Worm (Caenorhabditis elegans): Measurements from ENCODE around the gene ZK622.5.
A peak's percentile ranks its signal among the peaks of the same experiment; 100 is the strongest.

ZK622.5 gene

DNA sequence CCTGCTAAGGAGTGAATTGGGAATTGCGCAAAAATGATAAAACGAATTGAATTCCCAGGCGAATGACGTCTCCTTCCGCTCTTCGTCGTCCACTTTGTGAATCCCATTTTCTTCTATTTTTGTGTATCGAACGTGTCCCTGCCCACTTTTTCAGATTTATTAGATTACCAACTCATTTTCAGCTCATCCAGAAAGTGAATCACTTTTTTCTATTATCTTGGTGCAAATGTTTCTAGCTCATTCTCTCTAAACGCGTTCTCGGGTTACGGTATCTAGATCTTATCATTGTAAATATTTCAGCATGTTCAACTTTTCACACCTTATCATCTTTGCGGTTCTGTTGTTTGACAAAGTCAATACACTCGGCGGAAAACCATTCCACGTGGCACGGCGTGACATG, at the start of gene ZK622.5:
Gene ZK622.5, plus strand, starts transcription at position 301 of the 400 bp plus-strand sequence.
- TF ChIP-seq nhr-25 (tag; optimal IDR thresholded peaks at IDR 0.05) = no peak
- TF ChIP-seq nhr-21 (tag; optimal IDR thresholded peaks at IDR 0.05) = no peak
- TF ChIP-seq C34F6.9 (tag; optimal IDR thresholded peaks at IDR 0.05) = no peak
- no peak for TF ChIP-seq zag-1 (tag; optimal IDR thresholded peaks at IDR 0.05)
- TF ChIP-seq ZK546.5 (tag; optimal IDR thresholded peaks at IDR 0.05) = no peak
- no peak for TF ChIP-seq F13H6.1 (tag; optimal IDR thresholded peaks at IDR 0.05)
- no peak for TF ChIP-seq ztf-4 (tag; optimal IDR thresholded peaks at IDR 0.05)
- no peak for TF ChIP-seq nhr-237 (tag; optimal IDR thresholded peaks at IDR 0.05)
- no peak for TF ChIP-seq aly-2 (tag; optimal IDR thresholded peaks at IDR 0.05)
- no peak for TF ChIP-seq R02D3.7 (tag; optimal IDR thresholded peaks at IDR 0.05)
- TF ChIP-seq nhr-11 (tag; optimal IDR thresholded peaks at IDR 0.05) = no peak
- TF ChIP-seq unc-62 (GFP tag; optimal IDR thresholded peaks at IDR 0.05) = no peak
- TF ChIP-seq gmeb-1 (tag; optimal IDR thresholded peaks at IDR 0.05) = no peak
- no peak for TF ChIP-seq nhr-77 (tag; optimal IDR thresholded peaks at IDR 0.05)
- TF ChIP-seq nhr-23 (tag; optimal IDR thresholded peaks at IDR 0.05) = no peak
- no peak for TF ChIP-seq blmp-1 (tag; optimal IDR thresholded peaks at IDR 0.05; ENCODE audit: insufficient read depth)
- no peak for TF ChIP-seq lin-11 (tag; optimal IDR thresholded peaks at IDR 0.05)
- no peak for TF ChIP-seq unc-55 (GFP tag; optimal IDR thresholded peaks at IDR 0.05)
- TF ChIP-seq nhr-6 (tag; optimal IDR thresholded peaks at IDR 0.05) = no peak
- no peak for TF ChIP-seq mbf-1 (tag; optimal IDR thresholded peaks at IDR 0.05)

DNA sequence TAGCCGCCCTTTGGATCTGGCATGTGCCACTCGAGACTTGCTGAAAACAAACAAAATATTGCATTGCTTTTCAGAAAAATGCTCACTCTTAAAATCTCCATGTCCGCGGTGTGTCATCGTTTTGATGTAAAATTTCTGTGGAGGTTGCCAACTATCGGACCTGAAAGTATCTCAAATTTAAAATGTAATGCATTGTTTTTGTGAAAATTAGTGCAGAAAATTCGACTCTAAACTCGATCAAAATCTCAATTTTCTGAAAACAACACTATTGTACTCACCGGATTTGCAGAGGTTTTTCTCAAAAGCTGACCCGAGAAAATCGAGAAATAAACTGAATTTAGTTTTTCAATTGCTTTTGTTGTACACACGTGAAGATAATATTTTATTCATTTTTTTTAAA, 47.7 kb upstream of the ZK622.5 start, which contains the start of gene T16D1.1:
Gene T16D1.1, minus strand, starts transcription at position 101 of the 400 bp plus-strand sequence.
- TF ChIP-seq egl-27 (tag; optimal IDR thresholded peaks at IDR 0.05) (no peak), blmp-1 (tag; optimal IDR thresholded peaks at IDR 0.05; ENCODE audit: insufficient read depth) (no peak), ceh-16 (tag; optimal IDR thresholded peaks at IDR 0.05) (no peak), nhr-11 (tag; optimal IDR thresholded peaks at IDR 0.05) (no peak), ztf-1 (GFP tag; conservative IDR thresholded peaks at IDR 0.05) (no peak)

- TF ChIP-seq nhr-6 (tag; optimal IDR thresholded peaks at IDR 0.05) = no peak
- peak; percentile 0 for TF ChIP-seq crh-2 (tag; optimal IDR thresholded peaks at IDR 0.05)
- TF ChIP-seq zag-1 (tag; optimal IDR thresholded peaks at IDR 0.05) = no peak
- TF ChIP-seq alr-1 (tag; optimal IDR thresholded peaks at IDR 0.05) = no peak
- no peak for TF ChIP-seq dmd-4 (tag; optimal IDR thresholded peaks at IDR 0.05)
- peak; percentile 31 for TF ChIP-seq sma-3 (GFP tag; optimal IDR thresholded peaks at IDR 0.05)
- TF ChIP-seq nhr-25 (tag; optimal IDR thresholded peaks at IDR 0.05) = peak; percentile 61
- no peak for TF ChIP-seq F13H6.1 (tag; optimal IDR thresholded peaks at IDR 0.05)
- TF ChIP-seq sma-9 (GFP tag; optimal IDR thresholded peaks at IDR 0.05) = peak; percentile 66
- TF ChIP-seq sma-9 (tag; optimal IDR thresholded peaks at IDR 0.05) = no peak
- peak; percentile 44 for TF ChIP-seq nhr-21 (tag; optimal IDR thresholded peaks at IDR 0.05)
Observed at ce11 chrII:5246791-5247361, 42.4 kb upstream of the ZK622.5 start, which contains the start of gene ptr-6. Gene ptr-6, minus strand, starts transcription at chrII:5246837.

DNA sequence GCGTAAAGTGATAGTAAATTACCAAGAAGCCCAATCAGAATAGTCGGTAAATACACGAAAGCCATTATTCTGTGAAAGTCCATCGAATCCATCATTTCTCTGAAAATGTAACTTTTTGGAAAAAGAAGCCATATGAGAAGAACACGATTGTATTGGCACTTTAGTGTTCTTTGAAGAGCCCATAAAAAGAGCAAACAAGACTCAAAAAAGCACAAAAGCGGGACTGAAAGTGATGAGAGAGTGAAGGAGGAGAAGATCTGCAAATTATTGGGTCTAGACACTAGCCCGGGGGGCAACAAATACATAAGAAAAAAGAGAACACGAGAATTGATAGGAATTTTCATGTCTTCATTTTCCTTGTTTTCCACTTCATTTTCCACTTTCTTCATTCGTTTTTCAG, 33.8 kb upstream of the ZK622.5 start, which contains the start of gene frpr-4:
Gene frpr-4, minus strand, starts transcription at position 101 of the 400 bp plus-strand sequence.
- TF ChIP-seq unc-55 (GFP tag; optimal IDR thresholded peaks at IDR 0.05) (no peak), fos-1 (tag; optimal IDR thresholded peaks at IDR 0.05) (no peak)

DNA sequence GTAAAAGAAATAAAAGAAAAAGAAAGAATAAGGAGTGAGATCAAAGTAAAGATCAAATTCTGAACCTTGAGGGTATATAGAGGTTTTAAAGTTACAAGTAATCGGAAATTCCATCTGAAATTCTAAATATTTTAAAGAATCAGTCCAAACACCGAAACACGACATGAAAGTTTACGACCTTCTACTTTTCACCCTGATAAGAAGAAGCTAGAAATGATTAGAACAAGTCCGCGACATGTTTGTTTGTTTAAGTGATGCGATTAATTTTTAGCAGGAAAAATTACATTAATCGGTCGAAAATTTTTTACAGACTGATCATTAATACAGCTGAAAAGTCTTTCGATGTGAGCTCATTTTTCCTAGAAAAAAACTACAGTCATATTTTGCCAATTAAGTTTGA, 24.6 kb upstream of the ZK622.5 start:
- TF ChIP-seq fos-1 (tag; optimal IDR thresholded peaks at IDR 0.05) (peak; percentile 53), R02D3.7 (tag; optimal IDR thresholded peaks at IDR 0.05) (no peak)

- TF ChIP-seq F13H6.1 (tag; optimal IDR thresholded peaks at IDR 0.05) (no peak), mab-5 (tag; optimal IDR thresholded peaks at IDR 0.05) (no peak), elt-3 (tag; optimal IDR thresholded peaks at IDR 0.05) (no peak), ceh-16 (tag; optimal IDR thresholded peaks at IDR 0.05) (no peak), nhr-10 (tag; optimal IDR thresholded peaks at IDR 0.05) (no peak), nhr-12 (tag; optimal IDR thresholded peaks at IDR 0.05) (no peak), snpc-4 (tag; optimal IDR thresholded peaks at IDR 0.05) (no peak), crh-2 (tag; optimal IDR thresholded peaks at IDR 0.05) (no peak), skn-1 (tag; optimal IDR thresholded peaks at IDR 0.05) (no peak), C34F6.9 (tag; optimal IDR thresholded peaks at IDR 0.05) (no peak), unc-39 (tag; optimal IDR thresholded peaks at IDR 0.05) (no peak), ztf-4 (tag; optimal IDR thresholded peaks at IDR 0.05) (no peak), nhr-11 (tag; optimal IDR thresholded peaks at IDR 0.05) (no peak), nhr-23 (tag; optimal IDR thresholded peaks at IDR 0.05) (no peak), lin-39 (tag; optimal IDR thresholded peaks at IDR 0.05) (no peak), fos-1 (tag; optimal IDR thresholded peaks at IDR 0.05) (no peak)
Observed at ce11 chrII:5268977-5269376, 20.3 kb upstream of the ZK622.5 start.
